Worm (Caenorhabditis elegans): ENCODE data around the gene str-255.

The str-255 gene

DNA sequence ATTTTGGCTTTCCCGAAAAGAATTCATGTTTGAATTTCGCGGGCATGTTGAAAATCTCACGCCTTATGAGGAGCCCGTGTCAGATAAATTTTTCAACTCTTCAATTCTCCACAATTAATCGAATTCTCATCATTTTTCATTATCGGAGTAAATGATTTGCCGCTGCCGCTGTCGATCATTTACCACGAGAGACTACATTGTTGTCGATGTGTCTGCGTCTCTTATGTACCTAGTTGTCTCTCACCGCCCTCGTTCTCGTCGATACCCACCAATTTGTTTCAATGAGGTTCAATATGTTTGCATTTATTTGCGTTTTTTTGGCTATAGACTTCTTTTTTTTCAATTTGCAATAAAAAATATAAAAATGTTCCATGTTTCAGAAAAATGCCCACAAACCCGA, 28.5 kb upstream of the str-255 start, which contains the start of gene nhr-13:
nhr-13 (plus strand) TSS at position 369 of the 400 bp plus-strand sequence.
- TF ChIP-seq sma-9 (GFP tag; optimal IDR thresholded peaks at IDR 0.05) (peak; percentile 32), sma-9 (tag; optimal IDR thresholded peaks at IDR 0.05) (no peak), peb-1 (tag; optimal IDR thresholded peaks at IDR 0.05) (no peak), fos-1 (tag; optimal IDR thresholded peaks at IDR 0.05) (peak; percentile 15), nhr-12 (tag; optimal IDR thresholded peaks at IDR 0.05) (no peak), mdl-1 (tag; optimal IDR thresholded peaks at IDR 0.05) (no peak), crh-2 (tag; optimal IDR thresholded peaks at IDR 0.05) (peak; percentile 13), gmeb-1 (tag; optimal IDR thresholded peaks at IDR 0.05) (peak; percentile 43), zag-1 (tag; optimal IDR thresholded peaks at IDR 0.05) (no peak), ama-1 (optimal IDR thresholded peaks at IDR 0.05) (no peak)

DNA sequence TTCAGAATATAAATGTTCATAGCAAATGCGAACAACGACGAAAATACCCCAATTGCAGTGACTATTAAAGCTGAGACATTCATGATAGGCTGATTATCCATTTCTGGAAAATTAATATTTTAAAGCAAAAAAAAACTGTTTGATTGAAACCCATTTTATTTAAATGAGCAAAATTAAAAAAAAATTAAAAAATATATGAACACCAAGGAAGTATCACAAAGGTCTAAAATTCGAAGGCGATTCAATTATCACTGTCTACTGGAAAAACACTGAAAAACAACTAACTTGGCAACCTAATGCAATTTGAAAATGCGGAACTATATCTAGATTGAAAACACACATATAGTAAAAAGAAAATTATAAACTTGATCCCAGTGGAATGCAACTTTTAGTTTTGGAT, 27.5 kb upstream of the str-255 start, which contains the start of gene srbc-42:
srbc-42 (minus strand) TSS at position 101 of the 400 bp plus-strand sequence.
- TF ChIP-seq peb-1 (tag; optimal IDR thresholded peaks at IDR 0.05) (no peak), ZK546.5 (tag; optimal IDR thresholded peaks at IDR 0.05) (no peak), dmd-4 (tag; optimal IDR thresholded peaks at IDR 0.05) (no peak), mbf-1 (tag; optimal IDR thresholded peaks at IDR 0.05) (no peak)

ce11 chrV:2190383-2190782, 26.7 kb upstream of the str-255 start:
- TF ChIP-seq sma-3 (GFP tag; optimal IDR thresholded peaks at IDR 0.05): no peak
- TF ChIP-seq unc-39 (tag; optimal IDR thresholded peaks at IDR 0.05): no peak
- TF ChIP-seq egl-27 (tag; optimal IDR thresholded peaks at IDR 0.05): no peak
- TF ChIP-seq mdl-1 (tag; optimal IDR thresholded peaks at IDR 0.05): no peak
- TF ChIP-seq nhr-25 (tag; optimal IDR thresholded peaks at IDR 0.05): no peak
- TF ChIP-seq nhr-11 (tag; optimal IDR thresholded peaks at IDR 0.05): no peak

DNA sequence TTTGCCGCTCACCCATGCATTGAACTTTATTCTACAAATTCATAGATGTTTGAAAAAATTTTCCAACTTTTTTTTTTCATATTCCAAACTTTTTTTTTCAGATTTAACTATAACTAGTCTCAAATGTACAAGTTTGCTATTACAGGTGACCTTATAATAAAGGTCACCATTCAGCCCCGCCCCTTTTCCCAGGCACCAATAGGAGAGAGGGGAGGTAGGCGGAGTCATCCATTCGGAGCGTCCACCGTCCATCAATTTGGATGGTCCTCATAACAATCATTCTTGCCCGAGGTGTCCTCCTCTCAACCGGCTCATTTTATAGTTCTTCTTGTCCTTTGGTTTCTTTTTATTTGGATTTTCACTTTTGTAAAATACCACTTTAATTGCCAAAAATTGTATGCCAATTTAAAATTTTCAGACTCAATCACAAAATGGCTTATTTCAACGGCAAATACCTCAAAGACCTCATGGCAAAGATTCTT, 24.3 kb upstream of the str-255 start, which contains the start of gene Y5H2B.3:
Y5H2B.3 (plus strand) TSS at position 432 of the 482 bp plus-strand sequence.
- TF ChIP-seq nhr-6 (tag; optimal IDR thresholded peaks at IDR 0.05) (no peak), ceh-82 (tag; optimal IDR thresholded peaks at IDR 0.05) (no peak), nhr-77 (tag; optimal IDR thresholded peaks at IDR 0.05) (no peak), elt-1 (tag; optimal IDR thresholded peaks at IDR 0.05) (no peak), snpc-4 (tag; optimal IDR thresholded peaks at IDR 0.05) (no peak), peb-1 (tag; optimal IDR thresholded peaks at IDR 0.05) (no peak), lsy-2 (tag; optimal IDR thresholded peaks at IDR 0.05) (no peak), nhr-10 (tag; optimal IDR thresholded peaks at IDR 0.05) (no peak), nhr-12 (tag; optimal IDR thresholded peaks at IDR 0.05) (no peak), fos-1 (tag; optimal IDR thresholded peaks at IDR 0.05) (no peak), sem-4 (tag; optimal IDR thresholded peaks at IDR 0.05) (no peak)

- TF ChIP-seq ama-1 (optimal IDR thresholded peaks at IDR 0.05): no peak
- TF ChIP-seq R02D3.7 (tag; optimal IDR thresholded peaks at IDR 0.05): no peak
- no peak for TF ChIP-seq sma-3 (GFP tag; optimal IDR thresholded peaks at IDR 0.05)
- no peak for TF ChIP-seq dmd-4 (tag; optimal IDR thresholded peaks at IDR 0.05)
- no peak for TF ChIP-seq blmp-1 (tag; optimal IDR thresholded peaks at IDR 0.05; ENCODE audit: insufficient read depth)
- TF ChIP-seq aly-2 (tag; optimal IDR thresholded peaks at IDR 0.05): no peak
- no peak for TF ChIP-seq unc-55 (GFP tag; optimal IDR thresholded peaks at IDR 0.05)
- TF ChIP-seq nhr-6 (tag; optimal IDR thresholded peaks at IDR 0.05): no peak
- no peak for TF ChIP-seq nhr-10 (tag; optimal IDR thresholded peaks at IDR 0.05)
- no peak for TF ChIP-seq ztf-1 (GFP tag; conservative IDR thresholded peaks at IDR 0.05)
- TF ChIP-seq nhr-23 (tag; optimal IDR thresholded peaks at IDR 0.05): no peak
- TF ChIP-seq nhr-129 (tag; optimal IDR thresholded peaks at IDR 0.05): no peak
- no peak for TF ChIP-seq elt-3 (tag; optimal IDR thresholded peaks at IDR 0.05)
- TF ChIP-seq peb-1 (tag; optimal IDR thresholded peaks at IDR 0.05): no peak
- TF ChIP-seq crh-2 (tag; optimal IDR thresholded peaks at IDR 0.05): no peak
- no peak for TF ChIP-seq egl-27 (tag; optimal IDR thresholded peaks at IDR 0.05)
- no peak for TF ChIP-seq lin-39 (tag; optimal IDR thresholded peaks at IDR 0.05)
- no peak for TF ChIP-seq nhr-237 (tag; optimal IDR thresholded peaks at IDR 0.05)
Measured at ce11 chrV:2185486-2185885, 21.9 kb upstream of the str-255 start.

All from whole organism, L2 larva.